Fruit fly (Drosophila melanogaster): ENCODE measurements around the gene Gale.

Gale gene

DNA sequence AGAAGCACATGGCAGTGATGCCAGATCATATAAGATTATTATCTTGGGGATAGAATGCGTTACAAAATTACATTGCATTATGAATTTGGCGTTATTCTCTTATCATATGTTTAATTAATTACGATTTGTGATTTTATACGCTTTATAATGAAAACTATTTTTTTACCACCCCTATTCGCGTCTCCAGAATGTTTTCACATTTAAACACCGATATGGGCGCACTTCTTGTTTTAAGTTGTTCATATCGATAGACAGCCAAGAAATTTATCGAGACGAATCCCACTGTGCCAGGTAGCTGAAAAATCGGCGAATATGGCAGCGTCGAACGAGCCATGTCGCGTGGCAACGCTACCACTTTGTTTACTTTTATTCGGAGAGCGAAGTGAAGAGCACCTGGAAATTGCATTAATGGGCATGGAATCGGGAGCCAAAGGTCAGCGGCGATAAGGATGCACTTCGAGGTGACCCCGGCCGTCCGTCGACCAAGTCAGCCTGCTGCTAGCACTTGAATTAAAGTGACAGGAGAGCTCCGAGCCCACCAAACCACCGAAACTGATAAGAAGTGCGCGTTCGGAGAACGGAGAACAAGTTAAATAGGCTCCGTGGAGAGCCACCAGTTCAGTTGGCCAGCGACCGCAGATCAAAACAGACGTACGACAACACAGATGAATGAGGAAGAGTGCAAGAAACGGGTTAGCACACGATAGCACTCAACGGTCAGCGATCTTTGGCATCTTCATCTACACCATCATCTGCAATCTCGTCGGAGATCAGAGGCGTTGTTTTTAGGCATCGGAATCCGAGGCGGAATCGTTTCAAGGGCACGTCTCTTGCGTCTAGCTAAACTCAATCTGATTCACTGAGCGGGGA lies at the start of gene Gale:
Gale (plus strand) TSS at position 401 of the 870 bp plus-strand sequence.
- no peak for TF ChIP-seq spab (GFP tag; optimal IDR thresholded peaks at IDR 0.05)
- no peak for TF ChIP-seq CG8319 (GFP tag; optimal IDR thresholded peaks at IDR 0.05)
- TF ChIP-seq ss (GFP tag; optimal IDR thresholded peaks at IDR 0.05): peak; percentile 24 to 61
- TF ChIP-seq CG34406 (GFP tag; optimal IDR thresholded peaks at IDR 0.05): no peak
- no peak for TF ChIP-seq Blimp-1 (GFP tag; optimal IDR thresholded peaks at IDR 0.05)
- TF ChIP-seq CG11762 (GFP tag; optimal IDR thresholded peaks at IDR 0.05; ENCODE audit: insufficient read depth): no peak
- TF ChIP-seq fkh (GFP tag; optimal IDR thresholded peaks at IDR 0.05): peak; percentile 97
- TF ChIP-seq CG9139 (GFP tag; optimal IDR thresholded peaks at IDR 0.05): peak; percentile 54
- TF ChIP-seq acj6 (GFP tag; optimal IDR thresholded peaks at IDR 0.05): no peak
- TF ChIP-seq CG6163 (GFP tag; IDR thresholded peaks at IDR 0.05): no peak
- TF ChIP-seq CG6854 (GFP tag; optimal IDR thresholded peaks at IDR 0.05): peak; percentile 33
- no peak for TF ChIP-seq CG31627 (GFP tag; optimal IDR thresholded peaks at IDR 0.05)
- TF ChIP-seq CG16779 (tag; optimal IDR thresholded peaks at IDR 0.05): peak; percentile 31
- TF ChIP-seq Eip78C (GFP tag): peak; percentile 68
- TF ChIP-seq svp (GFP tag): peak; percentile 99
- peak; percentile 52; the same call in 1 of the 3 replicates for TF ChIP-seq CG8119 (GFP tag; IDR thresholded peaks at IDR 0.05)
- no peak for TF ChIP-seq CG3919 (GFP tag; optimal IDR thresholded peaks at IDR 0.05)
- TF ChIP-seq CG4318 (GFP tag; optimal IDR thresholded peaks at IDR 0.05): no peak
- TF ChIP-seq topi (GFP tag; optimal IDR thresholded peaks at IDR 0.05): no peak
- TF ChIP-seq CG6276 (GFP tag; optimal IDR thresholded peaks at IDR 0.05): peak; percentile 5
- no peak for TF ChIP-seq CG10669 (GFP tag; optimal IDR thresholded peaks at IDR 0.05)
- TF ChIP-seq net (GFP tag; optimal IDR thresholded peaks at IDR 0.05): peak; percentile 17
- no peak for TF ChIP-seq Smox (GFP tag; optimal IDR thresholded peaks at IDR 0.05)
- no peak for TF ChIP-seq vri (GFP tag; optimal IDR thresholded peaks at IDR 0.05)
- peak; percentile 21 for TF ChIP-seq Sox14 (GFP tag; optimal IDR thresholded peaks at IDR 0.05)

DNA sequence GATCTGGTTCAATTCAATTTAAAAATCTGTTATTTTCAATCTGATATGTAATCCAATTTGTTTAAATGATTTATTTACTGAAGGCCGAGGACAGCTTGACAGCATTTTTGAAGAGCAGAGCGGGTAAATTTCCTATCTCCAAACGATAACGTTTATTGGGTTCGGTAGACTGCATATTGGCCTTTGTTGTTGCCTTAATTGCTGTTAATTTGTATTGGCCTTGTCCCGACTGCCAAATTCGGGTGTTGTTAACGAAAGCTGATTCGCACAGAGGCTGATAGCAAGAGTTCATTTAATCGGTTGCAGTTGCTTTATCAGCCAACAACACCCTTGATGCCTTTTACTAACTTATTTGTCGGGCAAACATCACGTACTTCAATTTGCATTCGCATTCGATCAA lies 47.3 kb upstream of the Gale start:
- TF ChIP-seq Eip93F (GFP tag; optimal IDR thresholded peaks at IDR 0.05) (peak; percentile 92), pdm3 (GFP tag; optimal IDR thresholded peaks at IDR 0.05) (no peak), Hr39 (GFP tag; optimal IDR thresholded peaks at IDR 0.05) (no peak), CG1621 (tag; optimal IDR thresholded peaks at IDR 0.05) (no peak), CG8119 (GFP tag; IDR thresholded peaks at IDR 0.05) (no peak), Ets96B (tag; optimal IDR thresholded peaks at IDR 0.05) (no peak), dsx (GFP tag; optimal IDR thresholded peaks at IDR 0.05; ENCODE audit: poor library complexity, severe bottlenecking) (no peak)

DNA sequence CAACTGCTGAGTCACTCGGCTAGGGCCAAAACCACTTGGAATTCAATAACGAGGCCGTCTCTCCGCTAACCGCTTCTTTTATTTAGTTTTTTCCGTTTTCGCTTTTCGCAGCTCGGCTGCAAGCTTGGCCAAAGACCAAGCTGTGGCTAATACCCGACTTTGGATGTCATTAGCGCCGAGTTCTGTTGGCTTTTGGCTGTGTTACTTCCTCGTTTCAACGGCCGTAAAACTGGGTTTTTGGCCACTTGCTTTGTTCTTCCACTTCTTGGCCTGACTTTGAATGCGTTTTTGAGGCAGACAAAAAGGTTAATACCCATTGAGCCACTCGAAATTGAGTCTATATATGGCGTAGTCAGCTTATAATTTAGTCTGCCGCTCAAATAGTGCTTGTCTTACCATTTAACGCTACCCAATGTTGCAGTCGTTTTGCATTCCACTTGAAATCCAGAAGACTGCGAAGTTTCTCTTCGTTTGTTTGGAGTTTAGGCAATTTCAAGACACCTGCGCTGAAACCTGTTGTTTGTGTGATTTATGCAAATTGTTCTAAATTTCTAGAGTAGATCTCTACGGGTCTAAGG lies 46.7 kb upstream of the Gale start:
- TF ChIP-seq Lpt (GFP tag; optimal IDR thresholded peaks at IDR 0.05) (no peak), Hr38 (GFP tag; optimal IDR thresholded peaks at IDR 0.05) (no peak), net (GFP tag; optimal IDR thresholded peaks at IDR 0.05) (no peak), Gug (GFP tag; IDR thresholded peaks at IDR 0.05) (no peak), CG8632 (GFP tag; optimal IDR thresholded peaks at IDR 0.05) (no peak), svp (GFP tag) (no peak), CG31627 (GFP tag; optimal IDR thresholded peaks at IDR 0.05) (no peak), Blimp-1 (GFP tag; optimal IDR thresholded peaks at IDR 0.05) (no peak), Smox (GFP tag; optimal IDR thresholded peaks at IDR 0.05) (no peak)

All from whole organism, prepupa.